Fruit fly (Drosophila melanogaster): ENCODE data around the gene Hex-A.
A peak's percentile ranks its signal among the peaks of the same experiment; 100 is the strongest.

Hex-A gene

DNA sequence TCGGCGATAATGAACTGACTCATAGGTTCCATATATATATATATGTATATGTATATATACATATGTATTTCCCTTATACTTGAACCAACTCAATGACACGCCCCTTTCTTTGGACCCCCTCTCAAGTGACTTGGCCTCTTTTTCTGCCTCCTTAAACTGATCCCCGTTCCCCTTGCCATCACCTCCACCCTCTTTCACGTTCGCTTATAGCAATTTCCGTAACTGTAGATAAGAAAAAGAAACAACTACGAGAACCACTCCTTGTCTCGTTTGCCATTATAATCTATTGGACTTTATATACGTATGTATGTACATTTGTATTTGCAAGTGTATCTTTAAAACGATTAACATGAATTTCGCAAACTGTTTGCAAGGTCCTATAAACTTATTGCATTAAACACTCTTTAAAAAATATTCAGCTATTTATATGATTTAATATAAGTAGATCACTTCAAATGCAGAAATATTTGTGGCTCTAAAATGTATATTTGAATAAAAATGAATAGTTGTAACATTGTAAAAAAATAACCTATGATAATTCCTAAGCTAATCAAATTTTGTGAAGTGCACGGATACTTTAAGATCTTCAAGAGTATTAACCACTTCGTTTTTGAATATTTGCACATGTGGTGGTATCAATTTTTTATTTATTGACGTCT lies 2.7 kb upstream of the Hex-A start (continued):
- TF ChIP-seq CG8089 (GFP tag; optimal IDR thresholded peaks at IDR 0.05) (no peak), repo (GFP tag; optimal IDR thresholded peaks at IDR 0.05) (no peak), NC2β (GFP tag; optimal IDR thresholded peaks at IDR 0.05) (no peak), CG42726 (GFP tag; IDR thresholded peaks at IDR 0.05; ENCODE audit: partially characterized antibody) (no peak), NFAT (GFP tag; IDR thresholded peaks at IDR 0.05) (no peak), Taf1 (GFP tag; IDR thresholded peaks at IDR 0.05) (0 out of 2 replicates have a peak, but pooled peaks have one; percentile 13), CG32532 (GFP tag; IDR thresholded peaks at IDR 0.05) (peak; percentile 5; the same call in 1 of the 2 replicates), sim (GFP tag; IDR thresholded peaks at IDR 0.05) (no peak), CG13424 (tag; optimal IDR thresholded peaks at IDR 0.05) (no peak), CG6689 (GFP tag; IDR thresholded peaks at IDR 0.05) (no peak), CG6272 (GFP tag; IDR thresholded peaks at IDR 0.05) (no peak), Dip3 (GFP tag; optimal IDR thresholded peaks at IDR 0.05) (peak; percentile 23), corto (GFP tag; optimal IDR thresholded peaks at IDR 0.05) (no peak), vfl (GFP tag; optimal IDR thresholded peaks at IDR 0.05) (no peak), Med (GFP tag) (no peak), Xrp1 (GFP tag; IDR thresholded peaks at IDR 0.05) (no peak), CG13775 (GFP tag; optimal IDR thresholded peaks at IDR 0.05) (peak; percentile 7), CG8290 (GFP tag; optimal IDR thresholded peaks at IDR 0.05) (no peak), CG8290 (tag; optimal IDR thresholded peaks at IDR 0.05) (no peak), fd96Cb (tag; optimal IDR thresholded peaks at IDR 0.05) (no peak), maf-S (GFP tag; optimal IDR thresholded peaks at IDR 0.05) (no peak), Ada2b (GFP tag; IDR thresholded peaks at IDR 0.05) (no peak), bcd (GFP tag; optimal IDR thresholded peaks at IDR 0.05) (peak; percentile 6), gro (GFP tag; optimal IDR thresholded peaks at IDR 0.05) (no peak), CG7786 (GFP tag; optimal IDR thresholded peaks at IDR 0.05) (no peak), Mrtf (GFP tag; IDR thresholded peaks at IDR 0.05) (no peak), CG13123 (GFP tag; optimal IDR thresholded peaks at IDR 0.05) (no peak), nerfin-1 (tag; optimal IDR thresholded peaks at IDR 0.05) (no peak), eve (GFP tag; optimal IDR thresholded peaks at IDR 0.05) (no peak), Elba2 (GFP tag; optimal IDR thresholded peaks at IDR 0.05) (no peak), HLH54F (GFP tag; optimal IDR thresholded peaks at IDR 0.05) (no peak), GATAe (GFP tag; conservative IDR thresholded peaks at IDR 0.05) (no peak), Nf-YC (tag; optimal IDR thresholded peaks at IDR 0.05) (no peak), pho (GFP tag; optimal IDR thresholded peaks at IDR 0.05) (no peak), CG2712 (tag; optimal IDR thresholded peaks at IDR 0.05) (no peak), Doc3 (GFP tag; IDR thresholded peaks at IDR 0.05; ENCODE audit: partially characterized antibody) (no peak), CG14441 (GFP tag; IDR thresholded peaks at IDR 0.05) (no peak), CG14014 (GFP tag; IDR thresholded peaks at IDR 0.05) (no peak), CG3163 (GFP tag; optimal IDR thresholded peaks at IDR 0.05) (no peak), nom (GFP tag; optimal IDR thresholded peaks at IDR 0.05) (no peak), gfzf (GFP tag; optimal IDR thresholded peaks at IDR 0.05) (no peak), lbe (GFP tag; optimal IDR thresholded peaks at IDR 0.05) (peak; percentile 44), CG18619 (GFP tag; optimal IDR thresholded peaks at IDR 0.05) (peak; percentile 36), luna (GFP tag; optimal IDR thresholded peaks at IDR 0.05) (no peak), Meics (GFP tag; optimal IDR thresholded peaks at IDR 0.05) (peak; percentile 65), Rfx (GFP tag; IDR thresholded peaks at IDR 0.05) (peak; percentile 18; the same call in 1 of the 2 replicates), run (tag; optimal IDR thresholded peaks at IDR 0.05) (no peak), CG14965 (GFP tag; optimal IDR thresholded peaks at IDR 0.05; ENCODE audit: borderline replicate concordance) (no peak), CG11093 (GFP tag; IDR thresholded peaks at IDR 0.05) (no peak), CG4404 (GFP tag; IDR thresholded peaks at IDR 0.05) (no peak), az2 (GFP tag; optimal IDR thresholded peaks at IDR 0.05) (no peak), sima (GFP tag; optimal IDR thresholded peaks at IDR 0.05) (no peak)

All from whole organism, embryonic.